Worm (Caenorhabditis elegans) whole organism, L4/young adult: Measurements from ENCODE around the gene Y37D8A.16.

Experiments used
- dao-5 ChIP-seq: sonication (generic microtip); optimal IDR thresholded peaks from 2 replicates; lab custom pipeline; 2016; ENCODE audit warnings: missing genotype, missing genetic modification characterization, moderate library complexity, missing compliant biosample characterization
- him-1 ChIP-seq: sonication (generic microtip); optimal IDR thresholded peaks from 2 replicates; lab custom pipeline; 2016; ENCODE audit warnings: missing genotype, missing genetic modification reagents, missing genetic modification characterization, missing compliant biosample characterization

DNA sequence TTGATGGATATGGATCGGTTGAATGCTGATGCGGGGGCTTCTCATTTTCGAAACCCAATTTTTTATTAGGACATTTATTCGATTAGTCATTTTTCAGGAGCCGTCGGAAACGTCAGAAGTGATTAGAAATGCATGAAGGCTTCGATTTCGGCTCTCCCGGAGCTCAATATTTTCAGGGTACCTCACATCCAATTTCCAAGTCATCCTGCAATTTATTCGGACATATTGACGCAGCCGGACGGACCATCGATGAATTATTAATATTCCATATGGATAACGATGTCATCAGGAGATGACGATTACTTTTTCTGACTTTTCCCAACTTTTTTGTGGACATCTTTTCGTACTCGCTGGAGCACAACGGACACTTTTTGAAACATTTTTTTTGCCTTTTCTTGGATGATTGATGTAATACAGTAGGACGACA lies 11.9 kb downstream of the Y37D8A.16 start:
- TF ChIP-seq dao-5 (tag; lab: Kevin White, UChicago) (no peak), him-1 (tag; lab: Kevin White, UChicago) (no peak)
